Worm (Caenorhabditis elegans): ENCODE measurements around the gene K02E11.6.

DNA sequence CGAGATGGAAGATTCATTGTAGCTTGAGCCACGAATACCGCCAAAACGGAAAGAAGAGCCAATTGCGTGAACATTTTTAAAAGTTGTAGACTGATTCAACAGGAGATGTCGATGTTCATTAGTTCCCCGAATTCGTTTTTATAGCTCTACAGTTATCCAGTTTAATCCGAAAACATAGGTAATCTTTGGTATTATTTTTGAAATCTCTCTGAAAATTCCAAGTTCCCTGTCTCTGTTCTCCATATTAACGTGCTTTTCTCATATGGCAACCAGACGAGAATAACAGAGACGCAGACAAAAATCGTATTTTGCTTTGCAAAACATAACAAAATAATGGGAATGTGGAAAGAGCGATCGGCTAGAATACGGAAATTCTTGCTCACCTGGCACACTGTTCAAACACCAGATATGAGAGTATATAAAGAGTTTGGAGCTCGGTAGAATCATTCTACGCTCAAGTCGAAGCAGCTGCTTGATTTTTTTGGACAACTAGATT, 51.0 kb downstream of the K02E11.6 start, which contains the start of the genes spig-3 and F14D7.12:
- no peak for TF ChIP-seq ama-1 (optimal IDR thresholded peaks at IDR 0.05)
- TF ChIP-seq ama-1 (GFP tag; optimal IDR thresholded peaks at IDR 0.05): no peak
- no peak for TF ChIP-seq ztf-3 (GFP tag; optimal IDR thresholded peaks at IDR 0.05)
- TF ChIP-seq Y53G8AR.9 (GFP tag; conservative IDR thresholded peaks at IDR 0.05): no peak
- TF ChIP-seq gei-17 (GFP tag; optimal IDR thresholded peaks at IDR 0.05): no peak
